Fruit fly (Drosophila melanogaster): Measurements from ENCODE around the gene endos.

Gene endos

dm6 chr3L:14006704-14007126 lies 24.8 kb downstream of the endos start:
- TF ChIP-seq CG8319 (GFP tag; optimal IDR thresholded peaks at IDR 0.05) (no peak), CG8119 (GFP tag; IDR thresholded peaks at IDR 0.05) (peak; percentile 60; the same call in 2 of the 3 replicates), pdm3 (GFP tag; optimal IDR thresholded peaks at IDR 0.05) (no peak), CG34406 (GFP tag; optimal IDR thresholded peaks at IDR 0.05) (no peak), cyc (GFP tag; optimal IDR thresholded peaks at IDR 0.05) (no peak), OdsH (GFP tag; optimal IDR thresholded peaks at IDR 0.05) (no peak), CG11902 (GFP tag; optimal IDR thresholded peaks at IDR 0.05) (no peak), CG15336 (GFP tag; IDR thresholded peaks at IDR 0.05) (peak; percentile 45), CG11294 (GFP tag; IDR thresholded peaks at IDR 0.05) (no peak), vri (GFP tag; optimal IDR thresholded peaks at IDR 0.05) (peak; percentile 100), salr (GFP tag; optimal IDR thresholded peaks at IDR 0.05) (no peak), acj6 (GFP tag; optimal IDR thresholded peaks at IDR 0.05) (no peak), CG6276 (GFP tag; optimal IDR thresholded peaks at IDR 0.05) (no peak), CG9139 (GFP tag; optimal IDR thresholded peaks at IDR 0.05) (no peak), esn (GFP tag; optimal IDR thresholded peaks at IDR 0.05) (no peak), CG10631 (GFP tag; optimal IDR thresholded peaks at IDR 0.05) (no peak), Sox15 (GFP tag; optimal IDR thresholded peaks at IDR 0.05) (no peak), Sox102F (GFP tag; optimal IDR thresholded peaks at IDR 0.05) (no peak), Eip78C (GFP tag) (no peak), CG31627 (GFP tag; optimal IDR thresholded peaks at IDR 0.05) (no peak), Smox (GFP tag; optimal IDR thresholded peaks at IDR 0.05) (no peak), CG7368 (GFP tag; optimal IDR thresholded peaks at IDR 0.05) (no peak), CG1621 (tag; optimal IDR thresholded peaks at IDR 0.05) (no peak), CG16779 (tag; optimal IDR thresholded peaks at IDR 0.05) (no peak), CG3919 (GFP tag; optimal IDR thresholded peaks at IDR 0.05) (no peak), Ets21C (GFP tag; optimal IDR thresholded peaks at IDR 0.05) (no peak), CG6163 (GFP tag; IDR thresholded peaks at IDR 0.05) (peak; percentile 84), ss (GFP tag; optimal IDR thresholded peaks at IDR 0.05) (no peak), Eip93F (GFP tag; optimal IDR thresholded peaks at IDR 0.05) (no peak), spab (GFP tag; optimal IDR thresholded peaks at IDR 0.05) (no peak), Lpt (GFP tag; optimal IDR thresholded peaks at IDR 0.05) (no peak), CG4318 (GFP tag; optimal IDR thresholded peaks at IDR 0.05) (no peak), CG6792 (GFP tag; optimal IDR thresholded peaks at IDR 0.05) (no peak), Met (GFP tag; optimal IDR thresholded peaks at IDR 0.05) (no peak), CG10669 (GFP tag; optimal IDR thresholded peaks at IDR 0.05) (no peak), fd85E (GFP tag; optimal IDR thresholded peaks at IDR 0.05) (no peak), eg (GFP tag; IDR thresholded peaks at IDR 0.05) (peak; percentile 55; the same call in 2 of the 3 replicates), fd59A (GFP tag; optimal IDR thresholded peaks at IDR 0.05) (no peak)

dm6 chr3L:14005627-14006287 lies 25.7 kb downstream of the endos start:
- no peak for TF ChIP-seq cyc (GFP tag; optimal IDR thresholded peaks at IDR 0.05)
- no peak for TF ChIP-seq Ets96B (tag; optimal IDR thresholded peaks at IDR 0.05)
- 0 out of 3 replicates have a peak, but pooled peaks have one; percentile 6 for TF ChIP-seq eg (GFP tag; IDR thresholded peaks at IDR 0.05)
- no peak for TF ChIP-seq CG3919 (GFP tag; optimal IDR thresholded peaks at IDR 0.05)
- peak; percentile 23; the same call in 1 of the 3 replicates for TF ChIP-seq CG6163 (GFP tag; IDR thresholded peaks at IDR 0.05)

- peak; percentile 98 for TF ChIP-seq CG4318 (GFP tag; optimal IDR thresholded peaks at IDR 0.05)
- peak; percentile 79 for TF ChIP-seq Blimp-1 (GFP tag; optimal IDR thresholded peaks at IDR 0.05)
- TF ChIP-seq cyc (GFP tag; optimal IDR thresholded peaks at IDR 0.05) = peak; percentile 99
- peak; percentile 99 for TF ChIP-seq eg (GFP tag; IDR thresholded peaks at IDR 0.05)
- peak; percentile 97 for TF ChIP-seq CG8632 (GFP tag; optimal IDR thresholded peaks at IDR 0.05)
- TF ChIP-seq Hr38 (GFP tag; optimal IDR thresholded peaks at IDR 0.05) = peak; percentile 98
- TF ChIP-seq CG11902 (GFP tag; optimal IDR thresholded peaks at IDR 0.05) = peak; percentile 99
- peak; percentile 99 for TF ChIP-seq dac (GFP tag; optimal IDR thresholded peaks at IDR 0.05)
- TF ChIP-seq CG3032 (tag; optimal IDR thresholded peaks at IDR 0.05) = peak; percentile 94
- TF ChIP-seq fd85E (GFP tag; optimal IDR thresholded peaks at IDR 0.05) = peak; percentile 92
- peak; percentile 99 for TF ChIP-seq Eip75B (GFP tag; optimal IDR thresholded peaks at IDR 0.05)
- TF ChIP-seq Eip78C (GFP tag) = peak; percentile 100
- TF ChIP-seq vri (GFP tag; optimal IDR thresholded peaks at IDR 0.05) = peak; percentile 97
- TF ChIP-seq CG1621 (tag; optimal IDR thresholded peaks at IDR 0.05) = peak; percentile 96
- peak; percentile 98 for TF ChIP-seq CG6792 (GFP tag; optimal IDR thresholded peaks at IDR 0.05)
- peak; percentile 99 for TF ChIP-seq esn (GFP tag; optimal IDR thresholded peaks at IDR 0.05)
- TF ChIP-seq acj6 (GFP tag; optimal IDR thresholded peaks at IDR 0.05) = peak; percentile 99
- TF ChIP-seq fd59A (GFP tag; optimal IDR thresholded peaks at IDR 0.05) = peak; percentile 97
- peak; percentile 94 for TF ChIP-seq Eip93F (GFP tag; optimal IDR thresholded peaks at IDR 0.05)
- peak; percentile 97 for TF ChIP-seq Smox (GFP tag; optimal IDR thresholded peaks at IDR 0.05)
- peak; percentile 97 for TF ChIP-seq CG16779 (tag; optimal IDR thresholded peaks at IDR 0.05)
- TF ChIP-seq svp (GFP tag) = peak; percentile 99
- TF ChIP-seq Ets21C (GFP tag; optimal IDR thresholded peaks at IDR 0.05) = peak; percentile 97
Measured at dm6 chr3L:14004963-14005458, 26.5 kb downstream of the endos start.

All from whole organism, prepupa.